Worm (Caenorhabditis elegans) whole organism, late embryonic: ENCODE results near the gene ain-1.

Experiments
- ama-1 ChIP-seq: fragments of 150-350 bp; optimal IDR thresholded peaks from 2 replicates; lab custom pipeline; 2014
- ceh-18 ChIP-seq: sonication (generic microtip); optimal IDR thresholded peaks from 2 replicates; lab custom pipeline; 2016; ENCODE audit warnings: missing genetic modification characterization, missing compliant biosample characterization
- elt-2 ChIP-seq: sonication (generic microtip); optimal IDR thresholded peaks from 2 replicates; lab custom pipeline; 2016; ENCODE audit warnings: missing genetic modification reagents, missing genetic modification characterization, missing compliant biosample characterization
- fkh-10 ChIP-seq: fragments of 150-350 bp; optimal IDR thresholded peaks from 2 replicates; lab custom pipeline; 2014; ENCODE audit warnings: missing biosample characterization, missing genetic modification reagents, missing genetic modification characterization
- lim-6 ChIP-seq: sonication (generic microtip); optimal IDR thresholded peaks from 2 replicates; lab custom pipeline; 2016; ENCODE audit warnings: missing genetic modification characterization, missing compliant biosample characterization
- nhr-11 ChIP-seq: fragments of 150-350 bp; optimal IDR thresholded peaks from 2 replicates; lab custom pipeline; 2014; ENCODE audit warnings: missing biosample characterization, missing genetic modification characterization
- odd-2 ChIP-seq: sonication (generic microtip); optimal IDR thresholded peaks from 2 replicates; lab custom pipeline; 2017; ENCODE audit warnings: antibody characterized with exemption, mild to moderate bottlenecking, missing genetic modification characterization, missing compliant biosample characterization
- pha-2 ChIP-seq: sonication (generic microtip); optimal IDR thresholded peaks from 2 replicates; lab custom pipeline; 2017; ENCODE audit warnings: mild to moderate bottlenecking, missing genetic modification characterization, missing compliant biosample characterization
- pha-4 ChIP-seq: fragments of 150-350 bp; optimal IDR thresholded peaks from 2 replicates; lab custom pipeline; 2018; ENCODE audit warnings: missing biosample characterization, missing genetic modification reagents, missing genetic modification characterization
- pqm-1 ChIP-seq: sonication (generic microtip); optimal IDR thresholded peaks from 2 replicates; lab custom pipeline; 2016; ENCODE audit warnings: missing genetic modification characterization, missing compliant biosample characterization
- pros-1 ChIP-seq: fragments of 150-350 bp; optimal IDR thresholded peaks from 2 replicates; lab custom pipeline; 2014; ENCODE audit warnings: missing biosample characterization, missing genetic modification reagents, missing genetic modification characterization
- sox-4 ChIP-seq: sonication (generic microtip); optimal IDR thresholded peaks from 2 replicates; lab custom pipeline; 2017; ENCODE audit warnings: mild to moderate bottlenecking, missing genetic modification characterization, inconsistent platforms, missing compliant biosample characterization
- zip-5 ChIP-seq: sonication (generic microtip); optimal IDR thresholded peaks from 2 replicates; lab custom pipeline; 2016; ENCODE audit warnings: missing genetic modification characterization, missing compliant biosample characterization

DNA sequence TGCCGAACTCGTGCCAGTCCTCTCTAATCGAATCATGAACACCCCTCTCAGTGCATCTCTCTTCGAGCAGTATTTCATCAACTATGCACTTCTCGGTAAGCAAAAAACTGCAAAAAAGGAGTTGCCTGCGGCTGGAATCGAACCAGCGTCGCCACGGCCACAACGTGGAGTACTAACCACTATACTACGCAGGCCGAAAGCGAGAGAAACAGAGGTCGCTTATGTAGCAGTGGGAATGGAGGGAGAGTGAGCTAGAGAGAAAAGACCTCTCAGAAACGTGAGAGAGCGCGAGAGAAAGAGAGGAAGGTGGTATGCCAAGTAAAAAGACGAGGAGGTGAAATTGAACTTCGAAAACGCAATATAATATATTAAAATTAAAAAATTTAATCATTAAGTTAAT, 21.5 kb downstream of the ain-1 start:
- TF ChIP-seq pha-4, result no peak
- peak; percentile 83 for TF ChIP-seq lim-6 (tag; lab: Kevin White, UChicago)
- no peak for TF ChIP-seq fkh-10 (GFP tag; lab: Kevin White, UChicago)
- TF ChIP-seq ama-1 (lab: Kevin White, UChicago), result no peak
- peak; percentile 67 for TF ChIP-seq odd-2 (tag; lab: Kevin White, UChicago)
- no peak for TF ChIP-seq nhr-11
- TF ChIP-seq sox-4, result peak; percentile 95
- peak; percentile 91 for TF ChIP-seq pha-2 (tag; lab: Kevin White, UChicago)
- peak; percentile 68 for TF ChIP-seq pqm-1 (tag; lab: Kevin White, UChicago)
- TF ChIP-seq elt-2 (tag; lab: Kevin White, UChicago), result peak; percentile 97
- peak; percentile 86 for TF ChIP-seq ceh-18 (tag; lab: Kevin White, UChicago)
- peak; percentile 67 for TF ChIP-seq zip-5 (tag; lab: Kevin White, UChicago)
- TF ChIP-seq pros-1 (tag; lab: Kevin White, UChicago), result peak; percentile 54
